Fruit fly (Drosophila melanogaster): Measurements from ENCODE around the gene repo.

Gene repo

dm6 chr3R:18242089-18242955 lies 6.3 kb downstream of the repo start, which contains the start of the genes CG7156 and 14-3-3epsilon (continued):
- peak; percentile 45 for TF ChIP-seq CG18011 (GFP tag; optimal IDR thresholded peaks at IDR 0.05)
- no peak for TF ChIP-seq CG8089 (GFP tag; optimal IDR thresholded peaks at IDR 0.05)
- TF ChIP-seq ssp (GFP tag; IDR thresholded peaks at IDR 0.05) = no peak
- TF ChIP-seq gsb-n (tag; optimal IDR thresholded peaks at IDR 0.05) = peak; percentile 37
- TF ChIP-seq Hr39 (optimal IDR thresholded peaks at IDR 0.05) = no peak
- no peak for TF ChIP-seq CG9876 (GFP tag; optimal IDR thresholded peaks at IDR 0.05)
- TF ChIP-seq toy (GFP tag; IDR thresholded peaks at IDR 0.05) = no peak
- no peak for TF ChIP-seq HLH3B (GFP tag; IDR thresholded peaks at IDR 0.05)
- TF ChIP-seq CG31441 (GFP tag; IDR thresholded peaks at IDR 0.05) = peak; percentile 49
- no peak for TF ChIP-seq bowl (GFP tag; IDR thresholded peaks at IDR 0.05)
- peak; percentile 4 for TF ChIP-seq pum (GFP tag; optimal IDR thresholded peaks at IDR 0.05)
- TF ChIP-seq Mes4 (GFP tag; optimal IDR thresholded peaks at IDR 0.05) = peak; percentile 14
- peak; percentile 25 for TF ChIP-seq BtbVII (GFP tag; optimal IDR thresholded peaks at IDR 0.05)
- TF ChIP-seq pita (GFP tag; optimal IDR thresholded peaks at IDR 0.05) = peak; percentile 91
- TF ChIP-seq Hand (GFP tag; optimal IDR thresholded peaks at IDR 0.05) = no peak
- TF ChIP-seq dimm (GFP tag; IDR thresholded peaks at IDR 0.05) = no peak
- no peak for TF ChIP-seq HLH4C (GFP tag; IDR thresholded peaks at IDR 0.05; ENCODE audit: partially characterized antibody)
- TF ChIP-seq sr (GFP tag; IDR thresholded peaks at IDR 0.05) = no peak
- 0 out of 2 replicates have a peak, but pooled peaks have one; percentile 5 for TF ChIP-seq Nf-YA (GFP tag; IDR thresholded peaks at IDR 0.05)
- peak; percentile 26 for TF ChIP-seq odd (GFP tag; optimal IDR thresholded peaks at IDR 0.05)
- TF ChIP-seq Spps (tag; optimal IDR thresholded peaks at IDR 0.05) = peak; percentile 9
- peak; percentile 75 for TF ChIP-seq CG10267 (tag; optimal IDR thresholded peaks at IDR 0.05)
- no peak for TF ChIP-seq CG2889 (GFP tag; IDR thresholded peaks at IDR 0.05)
- no peak for TF ChIP-seq CG2678 (tag; optimal IDR thresholded peaks at IDR 0.05)
- peak; percentile 42 for TF ChIP-seq CG13775 (GFP tag; optimal IDR thresholded peaks at IDR 0.05)
- peak; percentile 49 for TF ChIP-seq Chrac-16 (GFP tag; optimal IDR thresholded peaks at IDR 0.05)
- peak; percentile 8 for TF ChIP-seq CG9437 (GFP tag; optimal IDR thresholded peaks at IDR 0.05)
- TF ChIP-seq Stat92E (GFP tag; optimal IDR thresholded peaks at IDR 0.05) = peak in 1 of 3 experiments; percentile 63
- TF ChIP-seq HHEX (GFP tag; optimal IDR thresholded peaks at IDR 0.05) = peak; percentile 19
- TF ChIP-seq Hr51 (GFP tag; optimal IDR thresholded peaks at IDR 0.05) = no peak
- TF ChIP-seq stc (GFP tag; IDR thresholded peaks at IDR 0.05) = no peak
- TF ChIP-seq CrebB (tag; optimal IDR thresholded peaks at IDR 0.05) = no peak
- TF ChIP-seq oc (tag; optimal IDR thresholded peaks at IDR 0.05) = peak; percentile 8
- TF ChIP-seq Sin3A (optimal IDR thresholded peaks at IDR 0.05) = peak; percentile 98
- TF ChIP-seq CG42726 (GFP tag; IDR thresholded peaks at IDR 0.05; ENCODE audit: partially characterized antibody) = peak; percentile 65
- peak; percentile 2 for TF ChIP-seq jumu (GFP tag; optimal IDR thresholded peaks at IDR 0.05)
- peak; percentile 47 for TF ChIP-seq Max (GFP tag; optimal IDR thresholded peaks at IDR 0.05)
- TF ChIP-seq hb (GFP tag; IDR thresholded peaks at IDR 0.05; ENCODE audit: partially characterized antibody) = no peak
- no peak for TF ChIP-seq fd102C (GFP tag; optimal IDR thresholded peaks at IDR 0.05)
- no peak for TF ChIP-seq lov (optimal IDR thresholded peaks at IDR 0.05)
- TF ChIP-seq lov (GFP tag; IDR thresholded peaks at IDR 0.05) = 0 out of 3 replicates have a peak, but pooled peaks have one; percentile 49
- no peak for TF ChIP-seq Dfd (GFP tag; optimal IDR thresholded peaks at IDR 0.05)
- TF ChIP-seq CG8924 (tag; optimal IDR thresholded peaks at IDR 0.05) = peak; percentile 30
- TF ChIP-seq fd3F (GFP tag; optimal IDR thresholded peaks at IDR 0.05) = peak; percentile 41
- peak; percentile 68 for TF ChIP-seq dmrt11E (tag; optimal IDR thresholded peaks at IDR 0.05)
- peak; percentile 77 for TF ChIP-seq CG12391 (tag; optimal IDR thresholded peaks at IDR 0.05)
- TF ChIP-seq CG4424 (GFP tag; optimal IDR thresholded peaks at IDR 0.05) = peak; percentile 24
- TF ChIP-seq insv (GFP tag; optimal IDR thresholded peaks at IDR 0.05) = peak in 1 of 2 experiments; percentile 21
